Worm (Caenorhabditis elegans): ENCODE measurements around the gene flp-13.

ce11 chrIV:7689326-7689725, 8.9 kb downstream of the flp-13 start:
- no peak for TF ChIP-seq D2030.7 (GFP tag; IDR thresholded peaks at IDR 0.05)
- TF ChIP-seq lag-1 (GFP tag; IDR thresholded peaks at IDR 0.05) = no peak
- TF ChIP-seq lin-26 (GFP tag; IDR thresholded peaks at IDR 0.05) = no peak
- no peak for TF ChIP-seq lsy-27 (tag; optimal IDR thresholded peaks at IDR 0.05; ENCODE audit: borderline replicate concordance, insufficient read depth)
- TF ChIP-seq nhr-179 (tag; optimal IDR thresholded peaks at IDR 0.05) = no peak
- TF ChIP-seq lin-35 (GFP tag; optimal IDR thresholded peaks at IDR 0.05) = no peak
